Worm (Caenorhabditis elegans): ENCODE data around the gene F56D5.6.

ce11 chrIV:9374529-9374928, 27.2 kb upstream of the F56D5.6 start, which contains the start of gene C10C5.3:
- TF ChIP-seq nhr-11 (tag; optimal IDR thresholded peaks at IDR 0.05) = no peak
- TF ChIP-seq lin-13 (GFP tag; optimal IDR thresholded peaks at IDR 0.05) = no peak
- no peak for TF ChIP-seq ceh-28 (tag; optimal IDR thresholded peaks at IDR 0.05)
- no peak for TF ChIP-seq snpc-4 (tag; optimal IDR thresholded peaks at IDR 0.05)
- no peak for TF ChIP-seq ceh-44 (GFP tag; IDR thresholded peaks at IDR 0.05)
- no peak for TF ChIP-seq zag-1 (tag; optimal IDR thresholded peaks at IDR 0.05)
- TF ChIP-seq R02D3.7 (tag; optimal IDR thresholded peaks at IDR 0.05) = no peak
